Fruit fly (Drosophila melanogaster): Measurements from ENCODE around the gene CG6184.
A peak's percentile ranks its signal among the peaks of the same experiment; 100 is the strongest.

CG6184 gene

dm6 chr3R:19672905-19673304 lies 15.2 kb upstream of the CG6184 start (continued):
- TF ChIP-seq sens (GFP tag) (peak; percentile 84), CG6765 (GFP tag; optimal IDR thresholded peaks at IDR 0.05) (peak; percentile 25), HLHmδ (GFP tag; optimal IDR thresholded peaks at IDR 0.05) (no peak), tna (GFP tag; IDR thresholded peaks at IDR 0.05; ENCODE audit: partially characterized antibody) (no peak), nau (GFP tag; optimal IDR thresholded peaks at IDR 0.05) (no peak), ac (GFP tag; optimal IDR thresholded peaks at IDR 0.05) (no peak), HmgZ (tag; optimal IDR thresholded peaks at IDR 0.05) (no peak), lmd (GFP tag; IDR thresholded peaks at IDR 0.05) (peak; percentile 21; the same call in 1 of the 2 replicates), Mad (GFP tag; optimal IDR thresholded peaks at IDR 0.05) (no peak), CG1529 (GFP tag; optimal IDR thresholded peaks at IDR 0.05) (no peak), dati (GFP tag; IDR thresholded peaks at IDR 0.05) (no peak), nerfin-1 (tag; optimal IDR thresholded peaks at IDR 0.05) (no peak), crp (GFP tag; optimal IDR thresholded peaks at IDR 0.05) (no peak), CG9215 (GFP tag; IDR thresholded peaks at IDR 0.05) (no peak), CG18764 (GFP tag; optimal IDR thresholded peaks at IDR 0.05) (no peak), pzg (GFP tag; optimal IDR thresholded peaks at IDR 0.05) (no peak), lola (GFP tag; optimal IDR thresholded peaks at IDR 0.05) (no peak), sd (tag; optimal IDR thresholded peaks at IDR 0.05) (no peak), vvl (GFP tag; IDR thresholded peaks at IDR 0.05) (peak; percentile 61), C15 (GFP tag; IDR thresholded peaks at IDR 0.05) (no peak), row (GFP tag; IDR thresholded peaks at IDR 0.05) (peak; percentile 48; the same call in 2 of the 3 replicates), ERR (GFP tag; optimal IDR thresholded peaks at IDR 0.05) (no peak), H2.0 (GFP tag; IDR thresholded peaks at IDR 0.05) (no peak), ci (GFP tag; IDR thresholded peaks at IDR 0.05) (no peak), E2f2 (GFP tag; IDR thresholded peaks at IDR 0.05) (no peak), mam (GFP tag; optimal IDR thresholded peaks at IDR 0.05) (peak; percentile 6), Oaz (GFP tag; IDR thresholded peaks at IDR 0.05) (no peak), Opbp (GFP tag; IDR thresholded peaks at IDR 0.05; ENCODE audit: partially characterized antibody) (no peak), Hand (GFP tag; optimal IDR thresholded peaks at IDR 0.05) (no peak), h (optimal IDR thresholded peaks at IDR 0.05) (no peak), Ets97D (GFP tag; optimal IDR thresholded peaks at IDR 0.05) (no peak), Bdp1 (GFP tag; optimal IDR thresholded peaks at IDR 0.05) (no peak), CG10431 (GFP tag; optimal IDR thresholded peaks at IDR 0.05) (no peak), Gsc (GFP tag; IDR thresholded peaks at IDR 0.05) (no peak), ash1 (GFP tag; optimal IDR thresholded peaks at IDR 0.05) (no peak), B-H2 (GFP tag; optimal IDR thresholded peaks at IDR 0.05) (no peak), CG8388 (GFP tag; optimal IDR thresholded peaks at IDR 0.05) (no peak), sob (GFP tag; IDR thresholded peaks at IDR 0.05) (0 out of 2 replicates have a peak, but pooled peaks have one; percentile 32), bsh (GFP tag; optimal IDR thresholded peaks at IDR 0.05) (no peak), fru (optimal IDR thresholded peaks at IDR 0.05) (no peak), Drgx (GFP tag; IDR thresholded peaks at IDR 0.05) (no peak), danr (GFP tag; IDR thresholded peaks at IDR 0.05) (no peak), twi (tag; optimal IDR thresholded peaks at IDR 0.05) (no peak), gem (tag; optimal IDR thresholded peaks at IDR 0.05) (peak; percentile 40), grau (tag; optimal IDR thresholded peaks at IDR 0.05) (peak; percentile 11), Hmr (GFP tag; optimal IDR thresholded peaks at IDR 0.05) (no peak), CG6854 (GFP tag; optimal IDR thresholded peaks at IDR 0.05) (no peak), CG33557 (GFP tag; optimal IDR thresholded peaks at IDR 0.05) (no peak), Rfx (GFP tag; IDR thresholded peaks at IDR 0.05) (0 out of 2 replicates have a peak, but pooled peaks have one; percentile 5), CG11723 (GFP tag; optimal IDR thresholded peaks at IDR 0.05) (no peak), bbx (GFP tag; IDR thresholded peaks at IDR 0.05; ENCODE audit: partially characterized antibody) (no peak), sim (GFP tag; IDR thresholded peaks at IDR 0.05) (no peak)
